Worm (Caenorhabditis elegans): Measurements from ENCODE around the gene cyp-13A3.

The cyp-13A3 gene

DNA sequence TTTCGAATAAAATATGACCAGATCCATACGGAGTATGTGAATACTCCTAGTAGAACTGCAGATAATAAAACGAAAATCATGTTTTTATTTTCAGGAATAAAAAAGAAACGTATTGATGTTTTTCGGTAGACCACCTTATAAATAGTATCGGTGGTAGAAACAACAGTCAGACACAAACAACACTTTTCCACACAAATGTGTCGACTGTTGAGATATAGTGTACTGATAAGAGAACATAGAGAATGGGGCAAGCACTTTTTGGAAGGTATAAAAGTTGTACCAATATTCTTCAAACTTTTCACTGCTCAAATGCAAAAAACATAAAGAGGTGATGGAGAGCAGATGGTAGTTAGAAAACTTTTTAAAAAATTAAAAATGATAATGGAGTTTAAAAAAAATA lies 9.5 kb upstream of the cyp-13A3 start, which contains the start of gene cyp-13A6:
cyp-13A6 (minus strand) TSS at position 180 of the 400 bp plus-strand sequence.
- no peak for TF ChIP-seq tbx-11 (GFP tag; IDR thresholded peaks at IDR 0.05)
- TF ChIP-seq ceh-36 (tag; optimal IDR thresholded peaks at IDR 0.05), result no peak
- no peak for TF ChIP-seq sea-1 (GFP tag; conservative IDR thresholded peaks at IDR 0.05)
- no peak for TF ChIP-seq ets-7 (tag; optimal IDR thresholded peaks at IDR 0.05)
- TF ChIP-seq ama-1 (optimal IDR thresholded peaks at IDR 0.05), result no peak
- no peak for TF ChIP-seq F13C5.2 (tag; optimal IDR thresholded peaks at IDR 0.05)
- no peak for TF ChIP-seq ceh-13 (GFP tag; optimal IDR thresholded peaks at IDR 0.05)
- no peak for TF ChIP-seq pes-1 (GFP tag; IDR thresholded peaks at IDR 0.05)
- TF ChIP-seq hmg-4 (GFP tag; optimal IDR thresholded peaks at IDR 0.05), result no peak
- no peak for TF ChIP-seq aly-1 (tag; optimal IDR thresholded peaks at IDR 0.05)

DNA sequence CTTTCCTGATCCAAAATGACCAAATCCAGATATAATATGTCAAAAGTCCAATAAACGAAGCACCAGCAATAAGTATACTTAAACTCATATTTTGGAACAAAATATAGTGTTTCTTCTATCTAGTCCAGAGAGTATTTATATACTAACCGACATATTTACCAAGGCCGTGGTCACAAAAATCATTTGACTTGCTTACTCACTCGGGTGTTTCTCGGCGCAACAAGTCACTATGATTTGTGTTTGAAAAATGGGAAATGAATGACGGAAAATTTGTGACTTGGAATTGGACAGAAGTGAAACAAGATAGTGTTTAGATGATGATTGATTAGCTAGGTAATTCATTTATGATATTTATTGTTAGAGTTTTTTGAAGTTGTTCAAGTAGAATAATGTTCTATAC lies 7.2 kb upstream of the cyp-13A3 start, which contains the start of gene cyp-13A5:
cyp-13A5 (minus strand) TSS at position 112 of the 400 bp plus-strand sequence.
- TF ChIP-seq ama-1 (optimal IDR thresholded peaks at IDR 0.05) (no peak), pes-1 (GFP tag; IDR thresholded peaks at IDR 0.05) (no peak), flt-1 (GFP tag; IDR thresholded peaks at IDR 0.05) (no peak), sea-1 (GFP tag; conservative IDR thresholded peaks at IDR 0.05) (no peak), F13C5.2 (tag; optimal IDR thresholded peaks at IDR 0.05) (no peak), B0310.2 (tag; optimal IDR thresholded peaks at IDR 0.05) (no peak), tbx-11 (GFP tag; IDR thresholded peaks at IDR 0.05) (no peak), aly-1 (tag; optimal IDR thresholded peaks at IDR 0.05) (no peak), tra-4 (tag; optimal IDR thresholded peaks at IDR 0.05) (no peak), hmbx-1 (tag; optimal IDR thresholded peaks at IDR 0.05) (no peak)

DNA sequence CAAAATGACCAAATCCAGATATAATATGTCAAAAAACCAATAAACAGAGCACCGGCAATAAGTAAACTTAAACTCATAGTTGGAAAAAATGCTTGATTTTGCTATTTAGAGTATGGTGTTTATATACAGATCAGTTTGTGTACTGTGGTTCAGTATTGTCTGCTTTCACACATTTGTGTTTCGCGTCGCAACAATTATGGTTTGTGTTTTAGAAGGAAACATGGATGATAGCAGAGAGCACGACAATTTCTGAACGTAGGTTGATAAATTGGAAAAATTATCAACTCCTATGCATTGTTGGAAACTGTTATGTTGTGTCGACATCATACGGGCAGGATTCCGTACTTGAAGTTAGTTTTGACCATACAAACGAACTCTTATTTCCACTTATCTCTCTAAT lies 4.6 kb upstream of the cyp-13A3 start, which contains the start of gene cyp-13A4:
cyp-13A4 (minus strand) TSS at position 77 of the 400 bp plus-strand sequence.
- TF ChIP-seq ets-7 (tag; optimal IDR thresholded peaks at IDR 0.05) (no peak), tra-4 (tag; optimal IDR thresholded peaks at IDR 0.05) (no peak), sea-1 (GFP tag; conservative IDR thresholded peaks at IDR 0.05) (no peak), aly-1 (tag; optimal IDR thresholded peaks at IDR 0.05) (no peak), scrt-1 (GFP tag; IDR thresholded peaks at IDR 0.05) (no peak), ceh-13 (GFP tag; optimal IDR thresholded peaks at IDR 0.05) (no peak), hmbx-1 (tag; optimal IDR thresholded peaks at IDR 0.05) (no peak), pes-1 (GFP tag; IDR thresholded peaks at IDR 0.05) (no peak), hnd-1 (tag; optimal IDR thresholded peaks at IDR 0.05) (no peak), tbx-11 (GFP tag; IDR thresholded peaks at IDR 0.05) (no peak), B0310.2 (tag; optimal IDR thresholded peaks at IDR 0.05) (no peak), hmg-4 (GFP tag; optimal IDR thresholded peaks at IDR 0.05) (no peak), F13C5.2 (tag; optimal IDR thresholded peaks at IDR 0.05) (no peak), tbx-37 (GFP tag; conservative IDR thresholded peaks at IDR 0.05) (no peak), ama-1 (optimal IDR thresholded peaks at IDR 0.05) (no peak), ceh-36 (tag; optimal IDR thresholded peaks at IDR 0.05) (no peak), flt-1 (GFP tag; IDR thresholded peaks at IDR 0.05) (no peak)

ce11 chrII:9791185-9791584 lies 1.9 kb downstream of the cyp-13A3 start:
- TF ChIP-seq ceh-36 (tag; optimal IDR thresholded peaks at IDR 0.05) (no peak), aly-1 (tag; optimal IDR thresholded peaks at IDR 0.05) (no peak), B0310.2 (tag; optimal IDR thresholded peaks at IDR 0.05) (no peak), pes-1 (GFP tag; IDR thresholded peaks at IDR 0.05) (no peak), flt-1 (GFP tag; IDR thresholded peaks at IDR 0.05) (no peak), ets-7 (tag; optimal IDR thresholded peaks at IDR 0.05) (no peak), hmbx-1 (tag; optimal IDR thresholded peaks at IDR 0.05) (no peak), tra-4 (tag; optimal IDR thresholded peaks at IDR 0.05) (no peak), F13C5.2 (tag; optimal IDR thresholded peaks at IDR 0.05) (no peak), hnd-1 (tag; optimal IDR thresholded peaks at IDR 0.05) (no peak), hmg-4 (GFP tag; optimal IDR thresholded peaks at IDR 0.05) (no peak), tbx-37 (GFP tag; conservative IDR thresholded peaks at IDR 0.05) (no peak), sea-1 (GFP tag; conservative IDR thresholded peaks at IDR 0.05) (no peak), tbx-11 (GFP tag; IDR thresholded peaks at IDR 0.05) (no peak)

DNA sequence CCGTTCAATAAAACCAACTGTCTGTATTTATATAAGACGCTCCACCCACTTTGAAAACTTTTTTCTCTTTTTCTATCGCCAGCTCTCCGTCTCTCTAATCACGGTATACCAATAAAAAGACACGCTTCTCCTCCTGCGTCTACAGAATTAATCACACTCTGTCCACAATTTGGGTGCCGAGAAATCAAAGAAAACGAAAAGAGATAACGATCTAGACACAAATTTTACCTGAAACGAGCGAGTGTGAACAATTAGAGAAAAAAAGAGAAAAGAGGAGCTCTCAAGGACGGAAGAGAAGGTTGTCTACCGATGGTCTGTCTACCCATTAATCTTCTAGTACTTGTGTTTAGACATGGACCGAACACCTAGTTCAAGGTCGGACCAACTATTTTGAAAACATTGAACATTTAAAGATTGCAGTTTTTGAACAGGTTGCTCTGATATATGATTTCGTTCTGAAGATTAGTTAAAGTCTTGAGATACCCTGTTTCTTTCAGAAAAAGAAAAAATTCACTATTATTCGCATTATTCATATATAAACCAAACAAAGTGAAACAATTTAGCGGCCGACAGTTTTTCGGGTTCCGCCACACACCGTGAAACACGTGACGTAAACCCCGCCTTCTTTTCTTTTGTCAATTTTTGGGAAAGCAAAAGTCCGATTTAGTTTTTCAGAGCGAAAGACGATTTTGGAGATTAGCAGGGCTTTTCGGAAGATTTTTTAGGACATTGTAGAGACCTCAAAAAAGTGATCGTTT lies 5.5 kb downstream of the cyp-13A3 start, which contains the start of gene cyp-13A2:
cyp-13A2 (minus strand) TSS at position 235 of the 758 bp plus-strand sequence.
- no peak for TF ChIP-seq ama-1 (optimal IDR thresholded peaks at IDR 0.05)
- no peak for TF ChIP-seq ceh-36 (tag; optimal IDR thresholded peaks at IDR 0.05)
- no peak for TF ChIP-seq B0310.2 (tag; optimal IDR thresholded peaks at IDR 0.05)

ce11 chrII:9786215-9786614 lies 6.9 kb downstream of the cyp-13A3 start:
- TF ChIP-seq hmbx-1 (tag; optimal IDR thresholded peaks at IDR 0.05) (no peak), sea-1 (GFP tag; conservative IDR thresholded peaks at IDR 0.05) (no peak), ets-7 (tag; optimal IDR thresholded peaks at IDR 0.05) (no peak), tbx-11 (GFP tag; IDR thresholded peaks at IDR 0.05) (no peak), F13C5.2 (tag; optimal IDR thresholded peaks at IDR 0.05) (no peak), tra-4 (tag; optimal IDR thresholded peaks at IDR 0.05) (no peak), B0310.2 (tag; optimal IDR thresholded peaks at IDR 0.05) (no peak)

DNA sequence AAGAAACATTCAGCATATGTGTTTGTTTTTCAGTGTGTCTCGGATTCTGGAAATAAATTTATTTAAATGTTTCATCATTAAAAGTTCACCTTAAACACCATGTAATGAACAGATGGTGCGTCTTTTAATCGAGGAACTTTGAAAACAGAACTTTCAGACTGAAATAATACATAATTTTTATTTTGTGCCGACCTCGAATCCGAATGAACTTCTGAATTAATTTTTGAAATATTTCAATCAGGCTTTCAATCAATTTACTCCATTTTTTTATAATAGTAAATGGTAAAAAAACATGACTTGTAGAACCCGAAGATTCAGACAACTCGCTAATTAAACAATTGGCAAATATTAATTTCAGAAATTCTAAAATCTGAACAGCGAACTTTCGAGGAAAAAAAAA lies 10.8 kb downstream of the cyp-13A3 start, which contains the start of gene T10B9.14:
T10B9.14 (minus strand) TSS at position 101 of the 400 bp plus-strand sequence.
- TF ChIP-seq tbx-37 (GFP tag; conservative IDR thresholded peaks at IDR 0.05), result no peak
- no peak for TF ChIP-seq ama-1 (optimal IDR thresholded peaks at IDR 0.05)
- no peak for TF ChIP-seq ceh-13 (GFP tag; optimal IDR thresholded peaks at IDR 0.05)
- no peak for TF ChIP-seq aly-1 (tag; optimal IDR thresholded peaks at IDR 0.05)
- no peak for TF ChIP-seq ets-7 (tag; optimal IDR thresholded peaks at IDR 0.05)
- no peak for TF ChIP-seq ceh-36 (tag; optimal IDR thresholded peaks at IDR 0.05)
- TF ChIP-seq hnd-1 (tag; optimal IDR thresholded peaks at IDR 0.05), result no peak
- no peak for TF ChIP-seq B0310.2 (tag; optimal IDR thresholded peaks at IDR 0.05)
- TF ChIP-seq pes-1 (GFP tag; IDR thresholded peaks at IDR 0.05), result no peak
- TF ChIP-seq hmg-4 (GFP tag; optimal IDR thresholded peaks at IDR 0.05), result no peak

Data from whole organism, early embryonic.